Fruit fly (Drosophila melanogaster): ENCODE measurements around the gene Vdup1.

Gene Vdup1

dm6 chr3L:157674-158179, 21.0 kb downstream of the Vdup1 start:
- TF ChIP-seq CG8478 (optimal IDR thresholded peaks at IDR 0.05), result no peak
- TF ChIP-seq CTCF (optimal IDR thresholded peaks at IDR 0.05), result no peak

dm6 chr3L:156591-157303, 22.0 kb downstream of the Vdup1 start:
- TF ChIP-seq CTCF (optimal IDR thresholded peaks at IDR 0.05) (no peak), CG8478 (optimal IDR thresholded peaks at IDR 0.05) (no peak)

dm6 chr3L:153670-154069, 25.1 kb downstream of the Vdup1 start:
- TF ChIP-seq CG8478 (optimal IDR thresholded peaks at IDR 0.05) (no peak), CTCF (optimal IDR thresholded peaks at IDR 0.05) (no peak)

dm6 chr3L:152489-152888, 26.3 kb downstream of the Vdup1 start, which contains the start of the genes Dic61B and p130CAS:
Gene Dic61B, minus strand, starts transcription at chr3L:152589.
Gene p130CAS, plus strand, starts transcription at chr3L:152884.
- no peak for TF ChIP-seq CTCF (optimal IDR thresholded peaks at IDR 0.05)
- no peak for TF ChIP-seq CG8478 (optimal IDR thresholded peaks at IDR 0.05)

- no peak for TF ChIP-seq CG8478 (optimal IDR thresholded peaks at IDR 0.05)
- TF ChIP-seq CTCF (optimal IDR thresholded peaks at IDR 0.05), result peak in 1 of 2 experiments; percentile 17
Measured at dm6 chr3L:145998-146576, 32.7 kb downstream of the Vdup1 start, which contains the start of gene CG6845. Gene CG6845, plus strand, starts transcription at chr3L:146433.

- no peak for TF ChIP-seq CG8478 (optimal IDR thresholded peaks at IDR 0.05)
- TF ChIP-seq CTCF (optimal IDR thresholded peaks at IDR 0.05), result no peak
Measured at dm6 chr3L:140838-141559, 37.8 kb downstream of the Vdup1 start.

dm6 chr3L:139574-140567, 38.9 kb downstream of the Vdup1 start:
- TF ChIP-seq CTCF (optimal IDR thresholded peaks at IDR 0.05) (no peak), CG8478 (optimal IDR thresholded peaks at IDR 0.05) (no peak)

- TF ChIP-seq CG8478 (optimal IDR thresholded peaks at IDR 0.05) (no peak), CTCF (optimal IDR thresholded peaks at IDR 0.05) (no peak)
Measured at dm6 chr3L:137596-138169, 41.1 kb downstream of the Vdup1 start.

dm6 chr3L:136591-137280, 42.0 kb downstream of the Vdup1 start:
- TF ChIP-seq CTCF (optimal IDR thresholded peaks at IDR 0.05), result no peak
- no peak for TF ChIP-seq CG8478 (optimal IDR thresholded peaks at IDR 0.05)

- TF ChIP-seq CG8478 (optimal IDR thresholded peaks at IDR 0.05) (no peak), CTCF (optimal IDR thresholded peaks at IDR 0.05) (no peak)
Measured at dm6 chr3L:134868-135267, 43.9 kb downstream of the Vdup1 start.

dm6 chr3L:133806-134325, 44.9 kb downstream of the Vdup1 start:
- no peak for TF ChIP-seq CTCF (optimal IDR thresholded peaks at IDR 0.05)
- TF ChIP-seq CG8478 (optimal IDR thresholded peaks at IDR 0.05), result no peak

- no peak for TF ChIP-seq CG8478 (optimal IDR thresholded peaks at IDR 0.05)
- no peak for TF ChIP-seq CTCF (optimal IDR thresholded peaks at IDR 0.05)
Measured at dm6 chr3L:133383-133782, 45.4 kb downstream of the Vdup1 start.

dm6 chr3L:131998-132693, 46.6 kb downstream of the Vdup1 start:
- TF ChIP-seq CTCF (optimal IDR thresholded peaks at IDR 0.05) (no peak), CG8478 (optimal IDR thresholded peaks at IDR 0.05) (no peak)
